Fruit fly (Drosophila melanogaster) S2 (cell line): ENCODE results near the gene Rab7.

ENCODE experiments used
- CG8478 ChIP-seq: fragments of >200 bp; optimal IDR thresholded peaks from 2 replicates; lab custom pipeline; 2018
- CTCF ChIP-seq, 2 experiments: fragments of >200 bp; optimal IDR thresholded peaks; 2 replicates each; lab custom pipeline; 2018

- TF ChIP-seq CTCF (optimal IDR thresholded peaks at IDR 0.05; lab: Kevin White, UChicago) (no peak), CG8478 (no peak)
These were observed 24.8 kb downstream of the Rab7 start for dm6 chr3R:24017648-24018047.
